Worm (Caenorhabditis elegans) whole organism, L4 larva: ENCODE results near the gene F37H8.6.

Source experiments
- F49E8.2 ChIP-seq: sonication (generic microtip); optimal IDR thresholded peaks from 2 replicates; lab custom pipeline; 2016; ENCODE audit warnings: missing compliant biosample characterization, mild to moderate bottlenecking, missing genetic modification characterization, borderline replicate concordance
- aly-2 ChIP-seq: sonication (generic microtip); optimal IDR thresholded peaks from 2 replicates; lab custom pipeline; 2018; ENCODE audit warnings: missing biosample characterization, missing genetic modification characterization
- ces-1 ChIP-seq: fragments of 150-350 bp; sonication (generic microtip); optimal IDR thresholded peaks from 4 replicates; lab custom pipeline; 2014; ENCODE audit warnings: missing biosample characterization, missing genetic modification reagents, missing genetic modification characterization
- dpl-1 ChIP-seq: fragments of 150-350 bp; optimal IDR thresholded peaks from 2 replicates; lab custom pipeline; 2014; ENCODE audit warnings: missing biosample characterization, missing genetic modification reagents, missing genetic modification characterization
- fos-1 ChIP-seq: fragments of 150-350 bp; optimal IDR thresholded peaks from 2 replicates; lab custom pipeline; 2014; ENCODE audit warnings: missing biosample characterization, missing genetic modification characterization
- nhr-25 ChIP-seq: sonication (generic microtip); optimal IDR thresholded peaks from 2 replicates; lab custom pipeline; 2017; ENCODE audit warnings: missing genetic modification characterization, mild to moderate bottlenecking, missing compliant biosample characterization, antibody characterized with exemption, moderate library complexity, borderline replicate concordance; ENCODE audit not compliant: insufficient read depth
- unc-130 ChIP-seq: sonication (generic microtip); optimal IDR thresholded peaks from 2 replicates; lab custom pipeline; 2016; ENCODE audit warnings: missing genetic modification reagents, missing genetic modification characterization, missing compliant biosample characterization
- unc-62 ChIP-seq, 3 experiments: fragments of 150-350 bp in 1 of 3; sonication (generic microtip); optimal IDR thresholded peaks in 2 of 3; peaks in 1 of 3; 1 replicate in 1 of 3; 2 replicates in 2 of 3; lab custom pipeline; 2014 to 2017; ENCODE audit warnings: missing biosample characterization in 3 of 3, missing genetic modification characterization in 3 of 3, missing genetic modification reagents in 3 of 3, missing genotype in 1 of 3

DNA sequence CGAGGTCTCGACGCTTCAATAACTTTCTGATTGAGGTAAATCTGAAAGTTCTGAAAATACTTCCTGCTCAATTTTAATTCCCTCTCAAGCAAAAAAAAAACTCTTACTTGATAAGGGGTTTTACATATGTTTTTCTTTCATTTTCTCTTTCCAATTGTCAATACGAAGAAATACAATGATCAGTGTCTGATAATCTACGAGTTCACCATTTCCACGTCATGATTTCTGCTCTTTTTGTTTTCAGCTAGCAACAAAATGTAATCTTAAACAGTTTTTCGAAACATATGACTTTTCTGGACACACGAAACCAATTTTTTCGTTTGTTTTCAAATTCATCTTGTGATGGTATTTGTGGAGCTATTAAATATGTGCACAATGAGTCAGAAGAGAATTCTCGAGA, 21.1 kb downstream of the F37H8.6 start:
- TF ChIP-seq ces-1 (GFP tag; lab: Kevin White, UChicago): no peak
- no peak for TF ChIP-seq unc-62 (GFP tag; optimal IDR thresholded peaks at IDR 0.05 in 1 of 2; lab: Kevin White, UChicago)
- no peak for TF ChIP-seq unc-62 (tag; optimal IDR thresholded peaks at IDR 0.05; lab: Kevin White, UChicago)
- no peak for TF ChIP-seq F49E8.2 (tag; lab: Kevin White, UChicago)
- no peak for TF ChIP-seq unc-130 (GFP tag; lab: Kevin White, UChicago)
- TF ChIP-seq nhr-25 (tag; lab: Kevin White, UChicago): no peak
- no peak for TF ChIP-seq fos-1 (tag; lab: Kevin White, UChicago)
- no peak for TF ChIP-seq dpl-1 (GFP tag; lab: Kevin White, UChicago)
- TF ChIP-seq aly-2: no peak
